Worm (Caenorhabditis elegans) whole organism, L4 larva: ENCODE data around the gene mltn-6.

Experiments used
- F37D6.2 ChIP-seq: sonication (generic microtip); optimal IDR thresholded peaks from 2 replicates; lab custom pipeline; 2016; ENCODE audit warnings: mild to moderate bottlenecking, missing genetic modification characterization, missing compliant biosample characterization
- Y48G9A.11 ChIP-seq: fragments of 200-800 bp; sonication (Bioruptor generic); IDR thresholded peaks from 2 replicates; pipeline ENCODE4 v1.3.6; 2022; ENCODE audit warnings: missing genetic modification reagents, missing genetic modification characterization, missing compliant biosample characterization
- fkh-10 ChIP-seq: fragments of 150-350 bp; optimal IDR thresholded peaks from 2 replicates; lab custom pipeline; 2014; ENCODE audit warnings: missing biosample characterization, missing genetic modification reagents, missing genetic modification characterization
- lsy-2 ChIP-seq, 2 experiments: fragments of 150-350 bp in 1 of 2; sonication (generic microtip) in 1 of 2; optimal IDR thresholded peaks; 2 replicates each; lab custom pipeline; 2014 to 2017; ENCODE audit warnings: missing biosample characterization in 2 of 2, missing genetic modification characterization in 2 of 2
- mep-1 ChIP-seq: fragments of 150-350 bp; sonication (generic microtip); optimal IDR thresholded peaks from 3 replicates; lab custom pipeline; 2014; ENCODE audit warnings: missing biosample characterization, missing genetic modification characterization

ce11 chrV:380186-380585, 15.4 kb downstream of the mltn-6 start, which contains the start of gene mltn-8:
- TF ChIP-seq lsy-2 (tag; optimal IDR thresholded peaks at IDR 0.05; lab: Kevin White, UChicago) (no peak), F37D6.2 (tag; lab: Kevin White, UChicago) (no peak), fkh-10 (GFP tag; lab: Kevin White, UChicago) (no peak), Y48G9A.11 (no peak), mep-1 (tag; lab: Kevin White, UChicago) (no peak)
